Fruit fly (Drosophila melanogaster): ENCODE results near the gene Ephrin.

The Ephrin gene

dm6 chr4:610398-611319 is 39.1 kb downstream of the Ephrin start, which contains the start of gene Eph:
Eph (plus strand) TSS chr4:610684.
- no peak for TF ChIP-seq CG8478 (optimal IDR thresholded peaks at IDR 0.05)

- TF ChIP-seq pan (optimal IDR thresholded peaks at IDR 0.05) (no peak), Dll (optimal IDR thresholded peaks at IDR 0.05) (no peak), usp (GFP tag; optimal IDR thresholded peaks at IDR 0.05) (no peak), psq (optimal IDR thresholded peaks at IDR 0.05) (no peak), EcR (GFP tag; optimal IDR thresholded peaks at IDR 0.05) (no peak), CG8478 (optimal IDR thresholded peaks at IDR 0.05) (no peak)
These were observed 54.5 kb downstream of the Ephrin start, which contains the start of gene mav for dm6 chr4:625898-626644. mav (minus strand) TSS chr4:626031.

- TF ChIP-seq EcR (GFP tag; optimal IDR thresholded peaks at IDR 0.05) = no peak
- TF ChIP-seq psq (optimal IDR thresholded peaks at IDR 0.05) = no peak
- no peak for TF ChIP-seq CG8478 (optimal IDR thresholded peaks at IDR 0.05)
- TF ChIP-seq Dll (optimal IDR thresholded peaks at IDR 0.05) = no peak
- TF ChIP-seq pan (optimal IDR thresholded peaks at IDR 0.05) = no peak
- no peak for TF ChIP-seq usp (GFP tag; optimal IDR thresholded peaks at IDR 0.05)
These were observed 57.8 kb downstream of the Ephrin start, which contains the start of gene Gat for dm6 chr4:629391-629790. Gat (plus strand) TSS chr4:629691.

Measured in whole organism.